Fruit fly (Drosophila melanogaster) S2 (cell line): ENCODE measurements around the gene CG6788.
"Not testable (repeated sequence)": the region's sequence is repeated elsewhere in the genome, so short reads cannot be mapped to it uniquely, and the experiment has no call there.

Experiments used
- CG8478 ChIP-seq: fragments of >200 bp; optimal IDR thresholded peaks from 2 replicates; lab custom pipeline; 2018
- CTCF ChIP-seq, 2 experiments: fragments of >200 bp; optimal IDR thresholded peaks; 2 replicates each; lab custom pipeline; 2018

CG6788 gene

DNA sequence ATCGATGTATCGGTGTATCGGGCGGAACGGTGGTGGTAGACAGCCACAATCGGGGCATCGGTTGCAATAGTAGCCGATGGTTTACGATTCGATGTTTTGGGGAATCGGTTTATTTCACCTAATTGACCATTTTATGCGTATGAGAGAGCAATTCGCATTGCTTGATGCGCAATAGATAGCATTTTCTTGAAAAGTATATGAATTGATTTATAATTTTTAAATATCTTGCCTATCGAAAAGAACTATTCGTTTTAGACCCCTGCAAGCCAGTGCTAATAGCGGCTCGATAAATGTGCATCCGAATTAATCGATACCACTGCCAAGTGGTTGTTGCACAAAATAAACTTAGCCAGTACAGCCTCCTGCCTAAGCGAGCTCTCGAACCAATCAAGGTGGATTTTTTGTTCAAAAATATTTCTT, 759 bp upstream of the CG6788 start, which contains the start of gene mnb:
TSS of gene mnb (minus strand) at position 15 of the 420 bp plus-strand sequence.
- TF ChIP-seq CTCF (optimal IDR thresholded peaks at IDR 0.05; lab: Kevin White, UChicago): peak; percentile 24 to 58
- TF ChIP-seq CG8478 (lab: Kevin White, UChicago): no peak

DNA sequence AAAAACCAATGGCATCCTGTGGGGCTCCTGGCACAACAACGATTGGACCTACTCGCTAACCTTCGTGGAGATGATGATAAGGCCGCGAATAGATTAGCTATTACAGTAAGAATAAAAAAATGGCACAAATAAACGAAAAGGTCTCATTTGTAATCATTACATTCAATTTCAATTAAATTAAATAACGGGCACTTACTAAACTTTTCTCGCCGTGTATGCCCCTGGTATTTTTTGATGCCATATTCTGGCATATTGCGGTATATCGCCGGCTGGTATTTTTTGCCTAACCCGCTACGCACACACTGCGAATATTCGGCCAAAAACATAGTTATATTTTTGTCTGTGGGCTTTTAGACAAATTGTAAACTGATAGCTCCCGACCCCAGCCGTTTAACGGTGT, 1.3 kb downstream of the CG6788 start, which contains the start of gene Gss1:
TSS of gene Gss1 (plus strand) at position 301 of the 400 bp plus-strand sequence.
- not testable (repeated sequence) for TF ChIP-seq CTCF (optimal IDR thresholded peaks at IDR 0.05; lab: Kevin White, UChicago); CG8478 (lab: Kevin White, UChicago)

DNA sequence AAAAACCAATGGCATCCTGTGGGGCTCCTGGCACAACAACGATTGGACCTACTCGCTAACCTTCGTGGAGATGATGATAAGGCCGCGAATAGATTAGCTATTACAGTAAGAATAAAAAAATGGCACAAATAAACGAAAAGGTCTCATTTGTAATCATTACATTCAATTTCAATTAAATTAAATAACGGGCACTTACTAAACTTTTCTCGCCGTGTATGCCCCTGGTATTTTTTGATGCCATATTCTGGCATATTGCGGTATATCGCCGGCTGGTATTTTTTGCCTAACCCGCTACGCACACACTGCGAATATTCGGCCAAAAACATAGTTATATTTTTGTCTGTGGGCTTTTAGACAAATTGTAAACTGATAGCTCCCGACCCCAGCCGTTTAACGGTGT, 11.4 kb downstream of the CG6788 start, which contains the start of gene Gss2:
TSS of gene Gss2 (plus strand) at position 301 of the 400 bp plus-strand sequence.
- not testable (repeated sequence) for TF ChIP-seq CG8478 (lab: Kevin White, UChicago); CTCF (optimal IDR thresholded peaks at IDR 0.05; lab: Kevin White, UChicago)

DNA sequence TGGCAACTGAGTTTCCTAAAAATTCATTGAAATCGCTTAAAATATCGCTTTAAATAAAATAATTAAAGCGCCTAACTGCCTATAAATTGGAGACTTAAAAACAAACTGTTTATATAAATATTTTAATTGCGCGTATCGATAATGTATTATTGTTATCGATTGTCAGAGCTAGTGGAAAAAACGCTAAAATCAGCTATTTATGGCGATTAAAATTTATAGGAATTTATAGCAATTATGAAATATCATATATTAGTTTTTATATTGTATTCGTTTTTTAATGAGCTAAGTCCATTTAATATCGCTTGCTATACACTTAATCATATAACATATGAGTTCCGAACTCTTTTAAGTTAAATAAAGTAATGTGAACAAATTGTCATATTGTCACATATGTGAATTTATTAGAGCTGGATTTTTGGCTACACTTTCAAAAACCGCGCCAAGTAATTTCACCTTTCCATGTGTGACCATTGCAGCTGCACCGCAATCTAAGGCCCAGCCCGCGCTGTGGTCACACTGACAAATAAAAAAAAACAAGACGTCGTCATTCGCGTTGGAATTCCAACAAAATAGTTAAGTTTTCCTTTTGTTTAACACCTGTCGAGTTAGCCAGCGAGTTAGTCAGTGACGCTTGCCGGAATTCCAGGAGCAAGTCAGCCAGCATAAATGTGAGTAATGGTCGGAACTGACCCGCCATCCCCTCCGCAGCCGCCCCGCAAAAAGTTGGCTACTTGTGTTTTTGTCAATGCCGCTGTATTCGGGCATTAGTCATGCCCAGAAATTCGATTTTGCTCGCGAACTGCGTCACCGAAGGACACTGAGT, 19.4 kb downstream of the CG6788 start, which contains the start of the genes CG7772 and Vps4:
TSS of gene CG7772 (minus strand) at position 78 of the 823 bp plus-strand sequence.
TSS of gene Vps4 (plus strand) at position 509 of the 823 bp plus-strand sequence.
- TF ChIP-seq CTCF (optimal IDR thresholded peaks at IDR 0.05; lab: Kevin White, UChicago) (no peak), CG8478 (lab: Kevin White, UChicago) (no peak)

DNA sequence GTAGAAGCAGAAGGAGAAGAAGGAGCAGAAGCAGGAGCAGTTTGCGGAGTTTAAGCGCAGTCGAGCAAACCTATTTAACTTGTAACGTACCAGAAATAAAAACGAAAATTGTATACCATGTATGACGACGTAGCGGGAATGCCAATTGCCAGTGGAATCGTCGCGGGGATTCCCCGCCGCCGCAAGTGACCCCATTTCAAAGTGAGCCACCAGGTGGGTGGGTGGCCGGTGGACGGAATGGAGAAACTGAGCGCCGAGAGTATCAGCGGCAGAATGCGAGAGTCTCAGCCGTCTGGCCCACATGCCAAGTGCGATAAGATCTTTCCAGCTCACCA, 22.6 kb downstream of the CG6788 start:
- TF ChIP-seq CG8478 (lab: Kevin White, UChicago) (no peak), CTCF (optimal IDR thresholded peaks at IDR 0.05; lab: Kevin White, UChicago) (no peak)

DNA sequence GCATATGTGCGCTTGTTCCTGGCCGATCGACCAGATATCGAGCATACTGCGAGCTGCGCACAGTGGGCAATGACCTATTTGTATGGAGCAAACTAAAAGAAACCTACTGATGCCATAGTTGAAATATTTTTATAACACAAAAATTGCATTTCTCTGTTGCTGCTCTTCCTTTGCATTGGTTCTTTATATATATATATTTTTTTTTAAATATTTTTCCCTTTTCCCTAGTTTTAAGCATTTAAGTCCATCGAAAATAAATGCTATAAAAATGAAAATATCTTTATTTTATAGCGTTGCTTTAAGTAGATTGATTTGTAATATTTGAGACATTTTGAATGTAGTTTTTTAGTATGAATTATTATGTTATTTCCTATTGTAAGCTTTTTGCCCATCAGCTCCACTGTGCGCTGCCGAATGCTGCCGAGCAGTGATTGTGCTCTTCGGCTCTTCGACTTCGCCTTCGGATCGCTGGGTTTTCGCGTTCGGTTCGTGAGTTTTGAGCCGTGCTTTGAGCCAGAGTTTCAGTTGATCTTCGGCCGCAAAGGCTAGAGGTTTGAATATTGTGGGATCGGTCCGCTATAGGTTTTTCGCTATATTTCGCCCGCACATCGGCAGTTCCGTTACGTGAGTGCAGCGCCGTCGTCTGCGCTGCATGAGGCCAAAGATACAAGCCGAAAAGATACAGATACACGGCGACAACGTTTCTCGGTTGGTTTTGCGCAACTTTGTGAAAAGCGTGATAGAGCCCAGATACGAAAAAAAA, 23.1 kb downstream of the CG6788 start, which contains the start of gene CG6847:
TSS of gene CG6847 (plus strand) at position 522 of the 763 bp plus-strand sequence.
- TF ChIP-seq CG8478 (lab: Kevin White, UChicago) (no peak), CTCF (optimal IDR thresholded peaks at IDR 0.05; lab: Kevin White, UChicago) (no peak)

DNA sequence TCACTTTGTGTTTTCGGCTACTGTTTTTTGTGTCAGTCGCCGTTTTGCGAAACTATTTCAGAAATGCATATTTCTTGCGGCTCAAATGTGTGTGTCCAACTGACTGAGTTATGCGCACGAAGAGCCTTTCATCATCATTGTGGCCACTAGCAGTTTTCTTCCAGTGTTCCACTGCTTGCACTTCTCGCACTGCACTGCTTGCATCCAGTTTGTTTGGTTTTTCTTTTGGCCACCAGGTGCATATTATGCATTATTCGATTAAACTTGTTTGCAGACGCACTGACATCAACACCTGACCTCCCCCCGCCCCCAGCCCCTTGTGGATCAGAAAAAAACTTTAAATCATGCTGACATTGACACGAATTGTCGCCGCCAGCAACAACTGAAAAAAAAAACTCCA, 24.5 kb downstream of the CG6788 start:
- TF ChIP-seq CG8478 (lab: Kevin White, UChicago): no peak
- peak; percentile 43 to 58 for TF ChIP-seq CTCF (optimal IDR thresholded peaks at IDR 0.05; lab: Kevin White, UChicago)

DNA sequence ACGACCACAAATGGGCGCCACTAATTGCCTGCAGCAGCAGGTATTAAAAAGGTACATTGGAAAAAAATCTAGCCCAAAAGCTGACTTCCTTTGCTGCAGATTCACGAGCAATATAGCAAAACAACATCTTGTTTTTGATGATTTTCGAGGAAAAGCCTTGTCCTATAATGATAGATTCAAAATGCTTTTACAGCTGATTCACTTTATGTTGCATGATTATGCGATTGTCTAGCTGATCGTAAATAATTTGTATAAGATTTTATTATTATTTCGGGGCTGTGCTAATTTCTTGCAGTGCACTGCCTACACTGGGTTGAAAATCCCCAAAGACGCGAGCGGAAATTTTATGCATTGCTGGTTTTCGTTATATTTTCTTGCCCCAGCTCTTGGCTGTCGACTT, 26.5 kb downstream of the CG6788 start:
- TF ChIP-seq CG8478 (lab: Kevin White, UChicago): no peak

DNA sequence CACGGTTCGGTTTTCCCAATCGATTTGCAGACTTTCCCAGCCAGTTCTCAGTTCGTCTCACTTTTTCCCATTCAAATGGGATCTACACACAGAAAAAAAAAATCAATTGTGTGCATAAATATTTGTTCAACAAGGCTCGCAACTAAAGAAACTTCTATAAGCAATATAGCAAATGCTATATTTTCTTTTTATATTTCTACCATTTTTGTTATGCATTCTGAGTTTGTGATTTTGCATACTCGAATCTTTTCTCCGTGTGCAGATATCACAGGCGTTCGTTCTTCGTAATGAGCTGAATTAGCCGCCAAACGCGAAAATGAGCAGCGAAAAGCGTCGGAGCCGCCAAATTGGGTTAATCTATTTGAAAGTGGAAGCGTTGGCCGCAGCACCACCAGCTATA, 28.0 kb downstream of the CG6788 start:
- TF ChIP-seq CTCF (optimal IDR thresholded peaks at IDR 0.05; lab: Kevin White, UChicago) (no peak), CG8478 (lab: Kevin White, UChicago) (no peak)

DNA sequence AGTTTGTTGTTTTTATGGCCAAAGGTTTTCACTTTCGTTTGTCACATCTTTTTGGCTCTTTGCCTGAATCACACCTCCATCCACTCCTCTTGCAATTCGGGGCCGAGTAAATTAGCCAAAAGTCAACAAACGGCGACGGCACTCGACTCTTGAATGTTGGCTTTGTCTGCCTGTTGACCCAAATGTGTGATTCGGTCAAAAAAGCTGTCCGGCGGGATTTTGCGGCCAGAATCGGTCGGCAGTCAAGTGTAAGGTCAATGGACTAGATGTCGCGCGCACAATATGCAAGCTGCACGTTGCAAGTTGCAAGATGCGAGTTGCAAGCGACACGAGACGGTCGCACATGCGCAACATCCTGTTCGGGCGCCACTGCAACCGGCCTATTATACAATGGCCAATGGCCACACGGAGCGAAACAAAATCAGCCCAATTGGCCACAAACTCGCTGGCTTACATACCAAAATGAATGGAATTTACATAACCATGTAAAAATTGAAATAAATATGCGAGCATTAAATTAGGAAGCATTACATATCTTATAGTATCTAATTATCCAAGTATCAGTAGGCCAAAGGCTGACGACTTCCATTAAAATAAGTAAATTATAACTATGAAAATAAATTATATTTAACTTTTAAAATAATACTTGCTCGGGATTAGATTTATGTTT, 29.7 kb downstream of the CG6788 start:
- no peak for TF ChIP-seq CTCF (optimal IDR thresholded peaks at IDR 0.05; lab: Kevin White, UChicago)
- no peak for TF ChIP-seq CG8478 (lab: Kevin White, UChicago)

DNA sequence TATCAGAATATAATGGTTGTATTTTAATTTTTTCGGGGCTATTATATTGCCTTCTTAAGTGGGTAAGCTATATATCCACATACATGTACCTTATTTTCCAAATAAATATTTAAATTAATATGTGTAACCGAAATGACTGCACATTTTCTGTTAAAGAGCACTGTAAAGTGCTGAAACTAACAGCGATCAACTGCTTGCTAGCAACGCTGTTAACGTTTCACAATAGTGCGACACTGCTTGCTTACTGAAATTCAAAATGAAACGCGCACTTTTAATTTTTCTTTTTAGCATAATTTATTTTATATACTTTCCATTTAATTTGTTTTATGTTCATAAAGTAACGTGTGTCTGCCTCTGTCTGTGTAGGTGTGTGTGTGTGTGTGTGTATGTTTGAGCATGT, 36.1 kb downstream of the CG6788 start:
- no peak for TF ChIP-seq CTCF (optimal IDR thresholded peaks at IDR 0.05; lab: Kevin White, UChicago)
- no peak for TF ChIP-seq CG8478 (lab: Kevin White, UChicago)
